Fruit fly (Drosophila melanogaster): Measurements from ENCODE around the gene fz2.

dm6 chr3L:19197321-19197720 lies 37.9 kb downstream of the fz2 start:
- TF ChIP-seq psq (optimal IDR thresholded peaks at IDR 0.05): no peak
- TF ChIP-seq pan (optimal IDR thresholded peaks at IDR 0.05): no peak
- no peak for TF ChIP-seq CG8478 (optimal IDR thresholded peaks at IDR 0.05)
- no peak for TF ChIP-seq EcR (GFP tag; optimal IDR thresholded peaks at IDR 0.05)
- no peak for TF ChIP-seq Dll (optimal IDR thresholded peaks at IDR 0.05)
